Worm (Caenorhabditis elegans) whole organism, L1 larva: ENCODE results near the gene F16G10.7.

Experiments used
- C04F5.9 ChIP-seq: sonication (generic microtip); optimal IDR thresholded peaks from 2 replicates; lab custom pipeline; 2016; ENCODE audit warnings: missing genetic modification characterization, missing compliant biosample characterization
- elt-3 ChIP-seq, 6 experiments: fragments of 150-350 bp in 1 of 6; sonication (generic microtip); optimal IDR thresholded peaks; 2 replicates each; lab custom pipeline; 2017 to 2018; ENCODE audit warnings: missing biosample characterization in 6 of 6, missing genetic modification characterization in 6 of 6, inconsistent platforms in 1 of 6
- fkh-8 ChIP-seq: sonication (generic microtip); optimal IDR thresholded peaks from 2 replicates; lab custom pipeline; 2016; ENCODE audit warnings: mild to moderate bottlenecking, missing genetic modification characterization, missing compliant biosample characterization
- irx-1 ChIP-seq: sonication (generic microtip); optimal IDR thresholded peaks from 2 replicates; lab custom pipeline; 2016; ENCODE audit warnings: missing genetic modification characterization, missing compliant biosample characterization
- nhr-28 ChIP-seq: fragments of 150-350 bp; optimal IDR thresholded peaks from 2 replicates; lab custom pipeline; 2014; ENCODE audit warnings: missing biosample characterization, missing genetic modification characterization
- nhr-76 ChIP-seq: sonication (generic microtip); optimal IDR thresholded peaks from 2 replicates; lab custom pipeline; 2017; ENCODE audit warnings: missing biosample characterization, missing genetic modification characterization
- nhr-77 ChIP-seq: fragments of 150-350 bp; optimal IDR thresholded peaks from 2 replicates; lab custom pipeline; 2014; ENCODE audit warnings: missing biosample characterization, missing genetic modification characterization
- nhr-90 ChIP-seq: sonication (generic microtip); optimal IDR thresholded peaks from 2 replicates; lab custom pipeline; 2016; ENCODE audit warnings: mild to moderate bottlenecking, missing genetic modification characterization, missing compliant biosample characterization; ENCODE audit not compliant: poor library complexity

DNA sequence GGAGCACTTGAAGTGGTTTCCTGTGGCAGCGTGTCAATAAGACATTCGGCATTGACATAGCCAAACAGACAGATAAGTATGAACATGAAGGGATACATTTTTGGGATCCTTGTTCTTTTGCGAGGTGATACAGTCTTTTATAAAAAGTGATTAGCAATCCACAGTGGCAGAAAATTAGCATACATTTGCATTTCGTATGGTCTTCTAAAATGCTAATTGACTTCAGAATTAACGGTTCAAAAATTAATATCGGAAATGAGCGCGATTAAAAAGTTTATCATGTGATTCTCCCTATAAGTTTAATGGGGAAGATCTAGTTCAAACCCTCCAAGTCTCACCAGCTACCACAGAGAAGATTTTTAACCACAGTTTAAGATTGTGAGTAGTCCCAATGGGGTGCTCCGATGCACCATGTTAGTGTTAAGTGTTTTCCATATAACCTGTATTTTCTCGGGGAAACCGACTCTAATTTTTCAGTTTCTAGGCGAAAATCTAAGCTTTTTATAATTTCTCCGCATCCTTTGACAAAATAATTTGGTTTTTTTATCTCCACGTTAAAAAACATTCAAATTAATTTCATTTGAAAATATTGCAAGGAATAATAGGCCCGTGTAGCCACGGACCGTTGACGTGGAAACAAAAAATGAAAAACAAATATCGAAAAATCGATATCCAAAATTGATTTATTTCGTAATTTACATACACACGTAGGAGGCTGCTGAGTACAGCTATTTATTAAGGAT is 13.3 kb downstream of the F16G10.7 start, which contains the start of the genes F43C11.12 and F16G10.5:
- no peak for TF ChIP-seq fkh-8 (tag; lab: Kevin White, UChicago)
- TF ChIP-seq nhr-77 (tag; lab: Kevin White, UChicago) = no peak
- no peak for TF ChIP-seq C04F5.9 (tag; lab: Kevin White, UChicago)
- no peak for TF ChIP-seq irx-1 (tag; lab: Kevin White, UChicago)
- TF ChIP-seq elt-3 (tag; optimal IDR thresholded peaks at IDR 0.05; lab: Kevin White, UChicago) = no peak
- TF ChIP-seq nhr-28 (tag; lab: Kevin White, UChicago) = no peak
- no peak for TF ChIP-seq nhr-90 (tag; lab: Kevin White, UChicago)
- TF ChIP-seq nhr-76 = no peak
